Fruit fly (Drosophila melanogaster) whole organism, embryonic: ENCODE data around the gene CG4597.
A peak's percentile ranks its signal among the peaks of the same experiment; 100 is the strongest.

Source experiments
- CG10209 ChIP-seq: fragments of 200-800 bp; sonication (Bioruptor generic); optimal IDR thresholded peaks from 3 replicates; lab custom pipeline; 2017; ENCODE audit warnings: missing biosample characterization, mild to moderate bottlenecking, missing genetic modification characterization, missing genetic modification reagents
- CG1024 ChIP-seq: fragments of 200-800 bp; sonication (Bioruptor generic); IDR thresholded peaks from 2 replicates; pipeline ENCODE4 v1.3.6; 2022; ENCODE audit warnings: missing biosample characterization, missing genetic modification characterization
- CG10979 ChIP-seq: fragments of 200-800 bp; sonication (Bioruptor generic); optimal IDR thresholded peaks from 2 replicates; lab custom pipeline; 2018; ENCODE audit warnings: missing biosample characterization, mild to moderate bottlenecking, missing genetic modification characterization, moderate library complexity
- CG11247 ChIP-seq: fragments of 200-800 bp; sonication (Bioruptor generic); IDR thresholded peaks from 2 replicates; pipeline ENCODE4 v1.3.6; 2022; ENCODE audit warnings: missing biosample characterization, missing genetic modification characterization
- CG12104 ChIP-seq: fragments of 200-800 bp; sonication (Bioruptor generic); optimal IDR thresholded peaks from 3 replicates; lab custom pipeline; 2016; ENCODE audit warnings: missing biosample characterization, missing genetic modification characterization
- CG12219 ChIP-seq: fragments of 200-800 bp; sonication (Bioruptor generic); optimal IDR thresholded peaks from 3 replicates; lab custom pipeline; 2018; ENCODE audit warnings: missing biosample characterization, mild to moderate bottlenecking, missing genetic modification characterization
- CG13296 ChIP-seq: fragments of 200-800 bp; sonication (Bioruptor generic); optimal IDR thresholded peaks from 3 replicates; lab custom pipeline; 2018; ENCODE audit warnings: missing biosample characterization, mild to moderate bottlenecking, missing genetic modification characterization
- CG14667 ChIP-seq: fragments of 200-800 bp; sonication (Bioruptor generic); IDR thresholded peaks from 2 replicates; pipeline ENCODE4 v1.3.6; 2022; ENCODE audit warnings: missing biosample characterization, missing genetic modification characterization
- CG1602 ChIP-seq: fragments of 200-800 bp; sonication (Bioruptor generic); optimal IDR thresholded peaks from 3 replicates; lab custom pipeline; 2016; ENCODE audit warnings: missing biosample characterization, missing genetic modification characterization
- CG17328 ChIP-seq: fragments of 200-800 bp; sonication (Bioruptor generic); IDR thresholded peaks from 2 replicates; pipeline ENCODE4 v1.3.6; 2022; ENCODE audit warnings: missing biosample characterization, missing genetic modification characterization
- CG18262 ChIP-seq: fragments of 200-800 bp; optimal IDR thresholded peaks from 3 replicates; lab custom pipeline; 2019; ENCODE audit warnings: missing biosample characterization, mild to moderate bottlenecking, missing genetic modification characterization, moderate library complexity
- CG3065 ChIP-seq: fragments of 200-800 bp; sonication (Bioruptor generic); optimal IDR thresholded peaks from 2 replicates; lab custom pipeline; 2016; ENCODE audit warnings: missing biosample characterization, missing genetic modification characterization
- CG3163 ChIP-seq: fragments of 200-800 bp; sonication (Bioruptor generic); optimal IDR thresholded peaks from 3 replicates; lab custom pipeline; 2016; ENCODE audit warnings: missing biosample characterization, missing genetic modification characterization
- CG32772 ChIP-seq: fragments of 200-800 bp; sonication (Bioruptor generic); IDR thresholded peaks from 2 replicates; pipeline ENCODE4 v1.3.6; 2022; ENCODE audit warnings: missing biosample characterization, missing genetic modification characterization
- CG34376 ChIP-seq: fragments of 200-800 bp; sonication (Bioruptor generic); optimal IDR thresholded peaks from 2 replicates; lab custom pipeline; 2018; ENCODE audit warnings: missing biosample characterization, mild to moderate bottlenecking, missing genetic modification characterization
- CG4360 ChIP-seq: fragments of 200-800 bp; sonication (Bioruptor generic); IDR thresholded peaks from 2 replicates; pipeline ENCODE4 v1.3.6; 2022; ENCODE audit warnings: missing biosample characterization, missing genetic modification characterization
- CG4617 ChIP-seq: fragments of 200-800 bp; sonication (Bioruptor generic); optimal IDR thresholded peaks from 3 replicates; lab custom pipeline; 2016; ENCODE audit warnings: missing biosample characterization, missing genetic modification characterization, borderline replicate concordance
- CG4820 ChIP-seq: fragments of 200-800 bp; sonication (Bioruptor generic); optimal IDR thresholded peaks from 3 replicates; lab custom pipeline; 2016; ENCODE audit warnings: missing biosample characterization, missing genetic modification characterization
- CG6854 ChIP-seq: fragments of 200-800 bp; sonication (Bioruptor generic); optimal IDR thresholded peaks from 3 replicates; lab custom pipeline; 2017; ENCODE audit warnings: missing biosample characterization, mild to moderate bottlenecking, missing genetic modification characterization
- Doc2 ChIP-seq: fragments of 200-800 bp; sonication (Bioruptor generic); IDR thresholded peaks from 2 replicates; pipeline ENCODE4 v1.3.6; 2022; ENCODE audit warnings: missing biosample characterization, missing genetic modification characterization
- Dp ChIP-seq: fragments of 200-800 bp; sonication (Bioruptor generic); optimal IDR thresholded peaks from 2 replicates; lab custom pipeline; 2018; ENCODE audit warnings: missing biosample characterization, mild to moderate bottlenecking, missing genetic modification characterization, moderate library complexity
- Dref ChIP-seq: fragments of 200-800 bp; sonication (Bioruptor generic); IDR thresholded peaks from 2 replicates; pipeline ENCODE4 v1.3.6; 2022; ENCODE audit warnings: missing biosample characterization, missing genetic modification characterization
- E2f2 ChIP-seq: fragments of 200-800 bp; sonication (Bioruptor generic); IDR thresholded peaks from 2 replicates; pipeline ENCODE4 v1.3.6; 2022; ENCODE audit warnings: missing biosample characterization, missing genetic modification characterization
- Ets65A ChIP-seq: fragments of 200-800 bp; sonication (Bioruptor generic); peaks from one replicate; lab custom pipeline; 2016; ENCODE audit warnings: missing biosample characterization, missing genetic modification characterization
- HmgZ ChIP-seq: fragments of 200-800 bp; sonication (Bioruptor generic); optimal IDR thresholded peaks from 2 replicates; lab custom pipeline; 2018; ENCODE audit warnings: missing biosample characterization, mild to moderate bottlenecking, missing genetic modification characterization
- Lhr ChIP-seq: fragments of 200-800 bp; sonication (Bioruptor generic); optimal IDR thresholded peaks from 3 replicates; lab custom pipeline; 2017; ENCODE audit warnings: mild to moderate bottlenecking, missing biosample characterization, missing genetic modification reagents, missing genetic modification characterization
- MESR4 ChIP-seq: fragments of 200-800 bp; sonication (Bioruptor generic); optimal IDR thresholded peaks from 2 replicates; lab custom pipeline; 2018; ENCODE audit warnings: missing biosample characterization, mild to moderate bottlenecking, missing genetic modification characterization, moderate library complexity
- Max ChIP-seq: fragments of 200-800 bp; sonication (Bioruptor generic); optimal IDR thresholded peaks from 2 replicates; lab custom pipeline; 2016; ENCODE audit warnings: missing biosample characterization, mild to moderate bottlenecking, missing genetic modification characterization
- Nf-YB ChIP-seq: fragments of 200-800 bp; sonication (Bioruptor generic); optimal IDR thresholded peaks from 3 replicates; lab custom pipeline; 2019; ENCODE audit warnings: missing biosample characterization, mild to moderate bottlenecking, missing genetic modification characterization, moderate library complexity
- Side ChIP-seq: fragments of 200-800 bp; sonication (Bioruptor generic); optimal IDR thresholded peaks from 2 replicates; lab custom pipeline; 2016; ENCODE audit warnings: missing biosample characterization, missing genetic modification characterization
- Stat92E ChIP-seq, 3 experiments: fragments of >200 bp in 2 of 3; fragments of 200-800 bp in 1 of 3; sonication (Bioruptor generic) in 1 of 3; optimal IDR thresholded peaks; 2 replicates each; lab custom pipeline; 2017 to 2019; ENCODE audit warnings: missing biosample characterization in 3 of 3, missing genetic modification characterization in 3 of 3, mild to moderate bottlenecking in 1 of 3, moderate library complexity in 1 of 3
- Usf ChIP-seq: fragments of 200-800 bp; sonication (Bioruptor generic); optimal IDR thresholded peaks from 2 replicates; lab custom pipeline; 2017; ENCODE audit warnings: missing genotype, missing biosample characterization, missing genetic modification characterization
- bigmax ChIP-seq: fragments of 200-800 bp; sonication (Bioruptor generic); optimal IDR thresholded peaks from 2 replicates; lab custom pipeline; 2018; ENCODE audit warnings: missing biosample characterization, mild to moderate bottlenecking, missing genetic modification characterization
- bowl ChIP-seq: fragments of 200-800 bp; sonication (Bioruptor generic); IDR thresholded peaks from 2 replicates; pipeline ENCODE4 v1.3.6; 2022; ENCODE audit warnings: missing biosample characterization, missing genetic modification characterization
- bsh ChIP-seq, 2 experiments: fragments of 200-800 bp; sonication (Bioruptor generic); optimal IDR thresholded peaks; 2 replicates each; lab custom pipeline; 2017 to 2018; ENCODE audit warnings: mild to moderate bottlenecking in 2 of 2, missing biosample characterization in 2 of 2, missing genetic modification characterization in 2 of 2, moderate library complexity in 1 of 2
- ci ChIP-seq: fragments of 200-800 bp; sonication (Bioruptor generic); IDR thresholded peaks from 3 replicates; pipeline ENCODE4 v1.3.6; 2022; ENCODE audit warnings: missing biosample characterization, missing genetic modification characterization
- danr ChIP-seq: fragments of 200-800 bp; sonication (Bioruptor generic); IDR thresholded peaks from 2 replicates; pipeline ENCODE4 v1.3.6; 2022; ENCODE audit warnings: missing biosample characterization, missing genetic modification characterization
- fd64A ChIP-seq: fragments of 200-800 bp; sonication (Bioruptor generic); optimal IDR thresholded peaks from 3 replicates; lab custom pipeline; 2018; ENCODE audit warnings: missing biosample characterization, mild to moderate bottlenecking, missing genetic modification characterization
- gfzf ChIP-seq: fragments of 200-800 bp; sonication (Bioruptor generic); optimal IDR thresholded peaks from 2 replicates; lab custom pipeline; 2016; ENCODE audit warnings: missing biosample characterization, mild to moderate bottlenecking, missing genetic modification characterization, moderate library complexity
- gro ChIP-seq: fragments of 200-800 bp; sonication (Bioruptor generic); optimal IDR thresholded peaks from 2 replicates; lab custom pipeline; 2016; ENCODE audit warnings: missing biosample characterization, missing genetic modification characterization
- her ChIP-seq: fragments of 200-800 bp; sonication (Bioruptor generic); optimal IDR thresholded peaks from 2 replicates; lab custom pipeline; 2016; ENCODE audit warnings: missing biosample characterization, missing genetic modification characterization
- inv ChIP-seq: fragments of 200-800 bp; sonication (Bioruptor generic); IDR thresholded peaks from 2 replicates; pipeline ENCODE4 v1.3.6; 2022; ENCODE audit warnings: missing biosample characterization, missing genetic modification characterization; ENCODE audit not compliant: partially characterized antibody
- nom ChIP-seq: fragments of 200-800 bp; sonication (Bioruptor generic); optimal IDR thresholded peaks from 2 replicates; lab custom pipeline; 2017; ENCODE audit warnings: missing biosample characterization, missing genetic modification characterization, mild to moderate bottlenecking, moderate library complexity, missing genetic modification reagents
- phol ChIP-seq: fragments of 200-800 bp; sonication (Bioruptor generic); optimal IDR thresholded peaks from 3 replicates; lab custom pipeline; 2018; ENCODE audit warnings: missing biosample characterization, mild to moderate bottlenecking, missing genetic modification characterization, moderate library complexity
- pita ChIP-seq: fragments of 200-800 bp; sonication (Bioruptor generic); optimal IDR thresholded peaks from 2 replicates; lab custom pipeline; 2017; ENCODE audit warnings: missing biosample characterization, mild to moderate bottlenecking, missing genetic modification characterization
- schlank ChIP-seq: fragments of 200-800 bp; sonication (Bioruptor generic); optimal IDR thresholded peaks from 2 replicates; lab custom pipeline; 2018; ENCODE audit warnings: missing biosample characterization, mild to moderate bottlenecking, missing genetic modification characterization
- sisA ChIP-seq: fragments of 200-800 bp; sonication (Bioruptor generic); IDR thresholded peaks from 2 replicates; pipeline ENCODE4 v1.3.6; 2022; ENCODE audit warnings: missing biosample characterization, missing genetic modification characterization
- ssp ChIP-seq: fragments of 200-800 bp; sonication (Bioruptor generic); IDR thresholded peaks from 2 replicates; pipeline ENCODE4 v1.3.6; 2022; ENCODE audit warnings: missing biosample characterization, missing genetic modification characterization
- wek ChIP-seq: fragments of 200-800 bp; sonication (Bioruptor generic); optimal IDR thresholded peaks from 3 replicates; lab custom pipeline; 2018; ENCODE audit warnings: missing biosample characterization, mild to moderate bottlenecking, missing genetic modification characterization, moderate library complexity
- wor ChIP-seq: fragments of 200-800 bp; sonication (Bioruptor generic); IDR thresholded peaks from 2 replicates; pipeline ENCODE4 v1.3.6; 2022; ENCODE audit warnings: missing biosample characterization, missing genetic modification characterization

The CG4597 gene

dm6 chr3L:5141380-5142101 is 12.2 kb downstream of the CG4597 start, which contains the start of the genes Dhrs4 and Gdap1 (continued):
- TF ChIP-seq CG11247 (GFP tag; lab: Robert Waterston, UW) (no peak), Stat92E (GFP tag; optimal IDR thresholded peaks at IDR 0.05; lab: Kevin White, UChicago) (no peak), CG10209 (GFP tag; lab: Kevin White, UChicago) (no peak), gfzf (GFP tag; lab: Kevin White, UChicago) (no peak), fd64A (GFP tag; lab: Kevin White, UChicago) (no peak), nom (GFP tag; lab: Kevin White, UChicago) (peak; percentile 79), bigmax (GFP tag; lab: Kevin White, UChicago) (no peak), Usf (no peak), her (GFP tag; lab: Kevin White, UChicago) (no peak), sisA (GFP tag; lab: Robert Waterston, UW) (no peak), CG12219 (GFP tag; lab: Kevin White, UChicago) (no peak), ssp (GFP tag; lab: Robert Waterston, UW) (no peak), CG32772 (GFP tag; lab: Robert Waterston, UW) (no peak), CG12104 (GFP tag; lab: Kevin White, UChicago) (no peak), CG1602 (GFP tag; lab: Kevin White, UChicago) (no peak), Dref (GFP tag; lab: Robert Waterston, UW) (no peak), inv (GFP tag; lab: Robert Waterston, UW) (no peak), CG10979 (tag; lab: Kevin White, UChicago) (no peak), bsh (GFP tag; optimal IDR thresholded peaks at IDR 0.05; lab: Kevin White, UChicago) (peak in 1 of 2 experiments; percentile 53), CG3065 (GFP tag; lab: Kevin White, UChicago) (no peak), CG6854 (no peak), MESR4 (GFP tag; lab: Kevin White, UChicago) (peak; percentile 12), wor (no peak), phol (no peak), CG13296 (GFP tag; lab: Kevin White, UChicago) (peak; percentile 40), Ets65A (GFP tag; lab: Kevin White, UChicago) (no peak), Doc2 (GFP tag; lab: Robert Waterston, UW) (no peak), CG4617 (no peak), CG18262 (tag; lab: Kevin White, UChicago) (no peak), ci (GFP tag; lab: Robert Waterston, UW) (no peak), Dp (GFP tag; lab: Kevin White, UChicago) (peak; percentile 87), Side (no peak), CG17328 (GFP tag; lab: Robert Waterston, UW) (no peak), pita (no peak), CG14667 (GFP tag; lab: Robert Waterston, UW) (no peak), schlank (tag; lab: Kevin White, UChicago) (no peak), Lhr (GFP tag; lab: Kevin White, UChicago) (no peak), CG4820 (GFP tag; lab: Kevin White, UChicago) (no peak), gro (no peak), CG4360 (GFP tag; lab: Robert Waterston, UW) (no peak), CG3163 (GFP tag; lab: Kevin White, UChicago) (no peak), HmgZ (tag; lab: Kevin White, UChicago) (no peak), bowl (GFP tag; lab: Robert Waterston, UW) (no peak), E2f2 (GFP tag; lab: Robert Waterston, UW) (peak; percentile 89), CG1024 (GFP tag; lab: Robert Waterston, UW) (no peak), Max (GFP tag; lab: Kevin White, UChicago) (no peak), danr (GFP tag; lab: Robert Waterston, UW) (no peak), CG34376 (GFP tag; lab: Kevin White, UChicago) (no peak), Nf-YB (GFP tag; lab: Kevin White, UChicago) (no peak), wek (no peak)
